Fruit fly (Drosophila melanogaster) whole organism, embryonic: Measurements from ENCODE around the gene CG11263.

Experiments used
- CG10147 ChIP-seq: fragments of 200-800 bp; sonication (Bioruptor generic); optimal IDR thresholded peaks from 2 replicates; lab custom pipeline; 2019; ENCODE audit warnings: missing biosample characterization, mild to moderate bottlenecking, missing genetic modification characterization, moderate library complexity
- CG10431 ChIP-seq: fragments of 200-800 bp; sonication (Bioruptor generic); optimal IDR thresholded peaks from 3 replicates; lab custom pipeline; 2018; ENCODE audit warnings: missing biosample characterization, mild to moderate bottlenecking, missing genetic modification characterization
- CG10565 ChIP-seq: fragments of 200-800 bp; sonication (Bioruptor generic); optimal IDR thresholded peaks from 3 replicates; lab custom pipeline; 2016; ENCODE audit warnings: missing biosample characterization, mild to moderate bottlenecking, missing genetic modification characterization
- CG10959 ChIP-seq: fragments of 200-800 bp; sonication (Bioruptor generic); IDR thresholded peaks from 2 replicates; pipeline ENCODE4 v1.3.6; 2022; ENCODE audit warnings: missing biosample characterization, missing genetic modification characterization
- CG11093 ChIP-seq: fragments of 200-800 bp; sonication (Bioruptor generic); IDR thresholded peaks from 3 replicates; pipeline ENCODE4 v1.3.6; 2022; ENCODE audit warnings: missing biosample characterization, missing genetic modification characterization
- CG11398 ChIP-seq: fragments of 200-800 bp; sonication (Bioruptor generic); optimal IDR thresholded peaks from 2 replicates; lab custom pipeline; 2016; ENCODE audit warnings: missing biosample characterization, missing genetic modification characterization
- CG11456 ChIP-seq: fragments of 200-800 bp; sonication (Bioruptor generic); IDR thresholded peaks from 3 replicates; pipeline ENCODE4 v1.3.6; 2022; ENCODE audit warnings: missing biosample characterization, missing genetic modification characterization
- CG14667 ChIP-seq: fragments of 200-800 bp; sonication (Bioruptor generic); IDR thresholded peaks from 2 replicates; pipeline ENCODE4 v1.3.6; 2022; ENCODE audit warnings: missing biosample characterization, missing genetic modification characterization
- CG1602 ChIP-seq: fragments of 200-800 bp; sonication (Bioruptor generic); optimal IDR thresholded peaks from 3 replicates; lab custom pipeline; 2016; ENCODE audit warnings: missing biosample characterization, missing genetic modification characterization
- CG1647 ChIP-seq: fragments of 200-800 bp; sonication (Bioruptor generic); optimal IDR thresholded peaks from 3 replicates; lab custom pipeline; 2016; ENCODE audit warnings: missing biosample characterization, missing genetic modification characterization
- CG16779 ChIP-seq: fragments of 200-800 bp; sonication (Bioruptor generic); IDR thresholded peaks from 2 replicates; pipeline ENCODE4 v1.3.6; 2022; ENCODE audit warnings: missing biosample characterization, missing genetic modification characterization
- CG17802 ChIP-seq: fragments of 200-800 bp; sonication (Bioruptor generic); optimal IDR thresholded peaks from 2 replicates; lab custom pipeline; 2018; ENCODE audit warnings: missing biosample characterization, mild to moderate bottlenecking, missing genetic modification characterization, moderate library complexity
- CG18262 ChIP-seq: fragments of 200-800 bp; optimal IDR thresholded peaks from 3 replicates; lab custom pipeline; 2019; ENCODE audit warnings: missing biosample characterization, mild to moderate bottlenecking, missing genetic modification characterization, moderate library complexity
- CG2875 ChIP-seq: fragments of 200-800 bp; sonication (Bioruptor generic); optimal IDR thresholded peaks from 2 replicates; lab custom pipeline; 2017; ENCODE audit warnings: missing biosample characterization, mild to moderate bottlenecking, missing genetic modification characterization, missing genetic modification reagents
- CG3281 ChIP-seq: fragments of 200-800 bp; sonication (Bioruptor generic); optimal IDR thresholded peaks from 3 replicates; lab custom pipeline; 2017; ENCODE audit warnings: missing biosample characterization, mild to moderate bottlenecking, missing genetic modification characterization
- CG3847 ChIP-seq: fragments of 200-800 bp; sonication (Bioruptor generic); IDR thresholded peaks from 2 replicates; pipeline ENCODE4 v1.3.6; 2022; ENCODE audit warnings: missing biosample characterization, missing genetic modification characterization
- CG4424 ChIP-seq: fragments of 200-800 bp; sonication (Bioruptor generic); optimal IDR thresholded peaks from 3 replicates; lab custom pipeline; 2016; ENCODE audit warnings: missing biosample characterization, missing genetic modification characterization
- CG4730 ChIP-seq: fragments of 200-800 bp; sonication (Bioruptor generic); IDR thresholded peaks from 2 replicates; pipeline ENCODE4 v1.3.6; 2022; ENCODE audit warnings: missing biosample characterization, missing genetic modification characterization
- CG7271 ChIP-seq: fragments of 200-800 bp; sonication (Bioruptor generic); optimal IDR thresholded peaks from 2 replicates; lab custom pipeline; 2018; ENCODE audit warnings: missing biosample characterization, mild to moderate bottlenecking, missing genetic modification characterization, moderate library complexity
- CG8290 ChIP-seq, 3 experiments: fragments of 200-800 bp; sonication (Bioruptor generic); optimal IDR thresholded peaks; 2 replicates each; lab custom pipeline; 2016 to 2019; ENCODE audit warnings: missing biosample characterization in 3 of 3, missing genetic modification characterization in 3 of 3, mild to moderate bottlenecking in 2 of 3, moderate library complexity in 1 of 3
- CG8388 ChIP-seq: fragments of 200-800 bp; sonication (Bioruptor generic); optimal IDR thresholded peaks from 2 replicates; lab custom pipeline; 2019; ENCODE audit warnings: missing biosample characterization, mild to moderate bottlenecking, missing genetic modification characterization, moderate library complexity
- CTCF ChIP-seq: fragments of 200-800 bp; sonication (Bioruptor generic); optimal IDR thresholded peaks from 2 replicates; lab custom pipeline; 2017; ENCODE audit warnings: missing biosample characterization, mild to moderate bottlenecking, missing genetic modification characterization, moderate library complexity
- Camta ChIP-seq: fragments of 200-800 bp; sonication (Bioruptor generic); optimal IDR thresholded peaks from 2 replicates; lab custom pipeline; 2016; ENCODE audit warnings: missing biosample characterization, missing genetic modification characterization
- CoRest ChIP-seq: fragments of 200-800 bp; sonication (Bioruptor generic); optimal IDR thresholded peaks from 3 replicates; lab custom pipeline; 2018; ENCODE audit warnings: missing biosample characterization, mild to moderate bottlenecking, missing genetic modification characterization, moderate library complexity
- Dip2 ChIP-seq: fragments of 200-800 bp; sonication (Bioruptor generic); IDR thresholded peaks from 2 replicates; pipeline ENCODE4 v1.3.6; 2022; ENCODE audit warnings: missing biosample characterization, missing genetic modification characterization
- Doc3 ChIP-seq: fragments of 200-800 bp; sonication (Bioruptor generic); IDR thresholded peaks from 3 replicates; pipeline ENCODE4 v1.3.6; 2022; ENCODE audit warnings: missing biosample characterization, missing genetic modification characterization; ENCODE audit not compliant: partially characterized antibody
- Fer3 ChIP-seq: fragments of 200-800 bp; sonication (Bioruptor generic); optimal IDR thresholded peaks from 2 replicates; lab custom pipeline; 2018; ENCODE audit warnings: missing biosample characterization, mild to moderate bottlenecking, missing genetic modification characterization, moderate library complexity
- Nf-YC ChIP-seq: fragments of 200-800 bp; optimal IDR thresholded peaks from 3 replicates; lab custom pipeline; 2019; ENCODE audit warnings: missing biosample characterization, mild to moderate bottlenecking, missing genetic modification characterization, moderate library complexity
- Oli ChIP-seq: fragments of 200-800 bp; sonication (Bioruptor generic); optimal IDR thresholded peaks from 2 replicates; lab custom pipeline; 2018; ENCODE audit warnings: missing biosample characterization, mild to moderate bottlenecking, missing genetic modification characterization, moderate library complexity
- Poxn ChIP-seq: fragments of 200-800 bp; sonication (Bioruptor generic); IDR thresholded peaks from 2 replicates; pipeline ENCODE4 v1.3.6; 2022; ENCODE audit warnings: missing biosample characterization, missing genetic modification characterization
- Scr ChIP-seq: fragments of 200-800 bp; sonication (Bioruptor generic); IDR thresholded peaks from 2 replicates; pipeline ENCODE4 v1.3.6; 2022; ENCODE audit warnings: missing biosample characterization, missing genetic modification characterization; ENCODE audit not compliant: partially characterized antibody
- Side ChIP-seq: fragments of 200-800 bp; sonication (Bioruptor generic); optimal IDR thresholded peaks from 2 replicates; lab custom pipeline; 2016; ENCODE audit warnings: missing biosample characterization, missing genetic modification characterization
- Usf ChIP-seq: fragments of 200-800 bp; sonication (Bioruptor generic); optimal IDR thresholded peaks from 2 replicates; lab custom pipeline; 2017; ENCODE audit warnings: missing genotype, missing biosample characterization, missing genetic modification characterization
- amos ChIP-seq: fragments of 200-800 bp; sonication (Bioruptor generic); IDR thresholded peaks from 2 replicates; pipeline ENCODE4 v1.3.6; 2022; ENCODE audit warnings: missing biosample characterization, missing genetic modification characterization; ENCODE audit not compliant: partially characterized antibody
- aop ChIP-seq: fragments of 200-800 bp; sonication (Bioruptor generic); IDR thresholded peaks from 2 replicates; pipeline ENCODE4 v1.3.6; 2022; ENCODE audit warnings: missing biosample characterization, missing genetic modification characterization
- ara ChIP-seq: fragments of 200-800 bp; sonication (Bioruptor generic); IDR thresholded peaks from 2 replicates; pipeline ENCODE4 v1.3.6; 2022; ENCODE audit warnings: missing biosample characterization, missing genetic modification characterization
- az2 ChIP-seq: fragments of 200-800 bp; sonication (Bioruptor generic); optimal IDR thresholded peaks from 3 replicates; lab custom pipeline; 2016; ENCODE audit warnings: missing biosample characterization, missing genetic modification characterization
- bcd ChIP-seq: fragments of 200-800 bp; sonication (Bioruptor generic); optimal IDR thresholded peaks from 2 replicates; lab custom pipeline; 2017; ENCODE audit warnings: missing biosample characterization, mild to moderate bottlenecking, missing genetic modification characterization
- br ChIP-seq: fragments of >200 bp; optimal IDR thresholded peaks from 2 replicates; lab custom pipeline; 2017
- danr ChIP-seq: fragments of 200-800 bp; sonication (Bioruptor generic); IDR thresholded peaks from 2 replicates; pipeline ENCODE4 v1.3.6; 2022; ENCODE audit warnings: missing biosample characterization, missing genetic modification characterization
- emc ChIP-seq: fragments of 200-800 bp; sonication (Bioruptor generic); optimal IDR thresholded peaks from 2 replicates; lab custom pipeline; 2016; ENCODE audit warnings: missing biosample characterization, missing genetic modification characterization
- fd102C ChIP-seq: fragments of 200-800 bp; sonication (Bioruptor generic); optimal IDR thresholded peaks from 2 replicates; lab custom pipeline; 2018; ENCODE audit warnings: missing biosample characterization, mild to moderate bottlenecking, missing genetic modification characterization, moderate library complexity
- gcm ChIP-seq: fragments of 200-800 bp; sonication (Bioruptor generic); optimal IDR thresholded peaks from 2 replicates; lab custom pipeline; 2019; ENCODE audit warnings: missing biosample characterization, mild to moderate bottlenecking, missing genetic modification characterization, moderate library complexity
- lmd ChIP-seq: fragments of 200-800 bp; sonication (Bioruptor generic); IDR thresholded peaks from 2 replicates; pipeline ENCODE4 v1.3.6; 2022; ENCODE audit warnings: missing biosample characterization, missing genetic modification characterization
- phol ChIP-seq: fragments of 200-800 bp; sonication (Bioruptor generic); optimal IDR thresholded peaks from 3 replicates; lab custom pipeline; 2018; ENCODE audit warnings: missing biosample characterization, mild to moderate bottlenecking, missing genetic modification characterization, moderate library complexity
- pzg ChIP-seq: fragments of 200-800 bp; sonication (Bioruptor generic); optimal IDR thresholded peaks from 3 replicates; lab custom pipeline; 2018; ENCODE audit warnings: missing biosample characterization, mild to moderate bottlenecking, missing genetic modification characterization, moderate library complexity
- sisA ChIP-seq: fragments of 200-800 bp; sonication (Bioruptor generic); IDR thresholded peaks from 2 replicates; pipeline ENCODE4 v1.3.6; 2022; ENCODE audit warnings: missing biosample characterization, missing genetic modification characterization
- sqz ChIP-seq: fragments of 200-800 bp; sonication (Bioruptor generic); optimal IDR thresholded peaks from 3 replicates; lab custom pipeline; 2018; ENCODE audit warnings: missing biosample characterization, mild to moderate bottlenecking, missing genetic modification characterization
- tna ChIP-seq: fragments of 200-800 bp; sonication (Bioruptor generic); IDR thresholded peaks from 2 replicates; pipeline ENCODE4 v1.3.6; 2022; ENCODE audit warnings: missing biosample characterization, missing genetic modification characterization; ENCODE audit not compliant: partially characterized antibody
- ttk ChIP-seq: fragments of 200-800 bp; sonication (Bioruptor generic); IDR thresholded peaks from 2 replicates; pipeline ENCODE4 v2.1.2; 2022; ENCODE audit warnings: missing biosample characterization, missing genetic modification characterization

Gene CG11263

DNA sequence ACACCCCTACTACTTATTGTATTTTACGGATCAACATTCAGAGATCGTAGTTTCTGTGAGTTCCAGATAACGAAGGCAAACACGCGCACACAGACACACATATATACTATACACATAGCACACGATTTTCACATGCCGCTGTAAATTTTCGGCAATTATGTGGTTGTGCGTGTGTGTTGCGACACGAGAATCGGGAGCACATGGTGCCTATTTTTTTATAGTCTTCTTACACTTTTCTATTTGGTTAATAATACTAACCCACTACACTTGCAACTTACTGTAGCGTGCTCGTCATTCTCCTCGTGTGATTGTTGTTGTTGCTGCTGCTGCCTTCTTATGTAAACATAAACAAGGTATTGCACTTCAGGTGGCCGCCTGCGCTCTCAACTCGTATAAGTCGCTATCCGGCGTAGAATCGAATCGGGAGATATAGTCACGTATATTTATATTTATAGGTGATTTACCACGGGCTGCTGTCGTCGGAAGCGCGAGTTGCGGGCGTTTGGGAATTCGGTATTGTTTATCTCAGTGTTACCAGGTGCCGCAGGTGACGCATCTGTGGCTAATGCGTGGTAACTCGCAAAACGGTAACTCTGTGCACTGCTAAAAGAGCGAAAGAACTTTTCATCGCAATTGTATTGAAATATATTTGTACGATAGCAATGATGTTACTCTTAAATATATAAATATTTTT, 15.7 kb downstream of the CG11263 start, which contains the start of gene Adk2 (continued):
- no peak for TF ChIP-seq br (lab: Kevin White, UChicago)
- TF ChIP-seq CG4424 = no peak
- no peak for TF ChIP-seq CG18262
- TF ChIP-seq emc (GFP tag; lab: Kevin White, UChicago) = no peak
- TF ChIP-seq ara = 0 out of 2 replicates have a peak, but pooled peaks have one; percentile 17
- TF ChIP-seq CTCF (GFP tag; lab: Kevin White, UChicago) = no peak
- no peak for TF ChIP-seq CG8388
- TF ChIP-seq phol (tag; lab: Kevin White, UChicago) = no peak
- TF ChIP-seq CG7271 (tag; lab: Kevin White, UChicago) = no peak
- TF ChIP-seq CG10431 (GFP tag; lab: Kevin White, UChicago) = no peak
- no peak for TF ChIP-seq danr (GFP tag; lab: Robert Waterston, UW)
- TF ChIP-seq Poxn = no peak
- peak; percentile 53 for TF ChIP-seq amos (GFP tag; lab: Robert Waterston, UW)
- TF ChIP-seq sisA (GFP tag; lab: Robert Waterston, UW) = peak; percentile 47
- no peak for TF ChIP-seq Side (GFP tag; lab: Kevin White, UChicago)
- no peak for TF ChIP-seq Usf (GFP tag; lab: Kevin White, UChicago)
- TF ChIP-seq fd102C (GFP tag; lab: Kevin White, UChicago) = no peak
- peak; percentile 51; the same call in 1 of the 2 replicates for TF ChIP-seq CG14667
- no peak for TF ChIP-seq CG11093 (GFP tag; lab: Robert Waterston, UW)
- TF ChIP-seq CG10147 (GFP tag; lab: Kevin White, UChicago) = no peak
- no peak for TF ChIP-seq aop (GFP tag; lab: Robert Waterston, UW)
- no peak for TF ChIP-seq CG3281 (GFP tag; lab: Kevin White, UChicago)
- TF ChIP-seq lmd = no peak; the same call in 1 of the 2 replicates
- no peak for TF ChIP-seq az2
- TF ChIP-seq Nf-YC (tag; lab: Kevin White, UChicago) = no peak
- peak; percentile 29; the same call in 1 of the 2 replicates for TF ChIP-seq CG10959
- no peak for TF ChIP-seq Scr
- no peak for TF ChIP-seq CG1602 (GFP tag; lab: Kevin White, UChicago)
- peak; percentile 18 for TF ChIP-seq gcm (GFP tag; lab: Kevin White, UChicago)
- TF ChIP-seq Camta (GFP tag; lab: Kevin White, UChicago) = no peak
- no peak for TF ChIP-seq CG4730 (GFP tag; lab: Robert Waterston, UW)
- TF ChIP-seq tna = no peak
- no peak for TF ChIP-seq CoRest
- TF ChIP-seq CG17802 (tag; lab: Kevin White, UChicago) = no peak
- no peak for TF ChIP-seq Oli
- TF ChIP-seq ttk (GFP tag; lab: Robert Waterston, UW) = peak; percentile 24; the same call in 1 of the 2 replicates
- no peak for TF ChIP-seq CG11398 (GFP tag; lab: Kevin White, UChicago)
- TF ChIP-seq sqz (GFP tag; lab: Kevin White, UChicago) = no peak
- no peak; the same call in 1 of the 2 replicates for TF ChIP-seq CG3847 (GFP tag; lab: Robert Waterston, UW)
- TF ChIP-seq bcd (GFP tag; lab: Kevin White, UChicago) = no peak
- TF ChIP-seq Doc3 (GFP tag; lab: Robert Waterston, UW) = no peak
- TF ChIP-seq CG1647 (GFP tag; lab: Kevin White, UChicago) = no peak
- peak; percentile 10 for TF ChIP-seq Fer3 (tag; lab: Kevin White, UChicago)
- TF ChIP-seq CG8290 (GFP tag; optimal IDR thresholded peaks at IDR 0.05; lab: Kevin White, UChicago) = no peak
- peak in 1 of 2 experiments; percentile 55 for TF ChIP-seq CG8290 (tag; optimal IDR thresholded peaks at IDR 0.05; lab: Kevin White, UChicago)
- peak; percentile 67; the same call in 1 of the 3 replicates for TF ChIP-seq CG11456 (GFP tag; lab: Robert Waterston, UW)
- TF ChIP-seq CG2875 (GFP tag; lab: Kevin White, UChicago) = no peak
- TF ChIP-seq pzg = peak; percentile 73
- TF ChIP-seq CG10565 (GFP tag; lab: Kevin White, UChicago) = no peak
- TF ChIP-seq Dip2 = no peak
- TF ChIP-seq CG16779 (GFP tag; lab: Robert Waterston, UW) = no peak
